Worm (Caenorhabditis elegans) whole organism, L3 larva: ENCODE data around the gene F14B8.6.

Experiments
- aly-2 ChIP-seq: fragments of 150-350 bp; optimal IDR thresholded peaks from 2 replicates; lab custom pipeline; 2014; ENCODE audit warnings: missing biosample characterization, missing genetic modification characterization
- ama-1 ChIP-seq: fragments of 150-350 bp; optimal IDR thresholded peaks from 2 replicates; lab custom pipeline; 2018
- elt-3 ChIP-seq, 3 experiments: fragments of 150-350 bp in 1 of 3; sonication (generic microtip) in 2 of 3; optimal IDR thresholded peaks; 2 replicates in 2 of 3; 4 replicates in 1 of 3; lab custom pipeline; 2014 to 2017; ENCODE audit warnings: missing biosample characterization in 3 of 3, missing genetic modification characterization in 3 of 3
- lin-39 ChIP-seq: fragments of 150-350 bp; optimal IDR thresholded peaks from 2 replicates; lab custom pipeline; 2018; ENCODE audit warnings: missing biosample characterization, missing genetic modification reagents, missing genetic modification characterization
- nhr-12 ChIP-seq: fragments of 150-350 bp; optimal IDR thresholded peaks from 2 replicates; lab custom pipeline; 2014; ENCODE audit warnings: missing biosample characterization, missing genetic modification characterization
- nhr-237 ChIP-seq: fragments of 150-350 bp; optimal IDR thresholded peaks from 2 replicates; lab custom pipeline; 2014; ENCODE audit warnings: missing biosample characterization, missing genetic modification characterization
- nhr-43 ChIP-seq: sonication (generic microtip); optimal IDR thresholded peaks from 2 replicates; lab custom pipeline; 2016; ENCODE audit warnings: mild to moderate bottlenecking, missing genetic modification characterization, missing compliant biosample characterization; ENCODE audit not compliant: poor library complexity, severe bottlenecking
- nhr-76 ChIP-seq: fragments of 150-350 bp; sonication (generic microtip); optimal IDR thresholded peaks from 5 replicates; lab custom pipeline; 2014; ENCODE audit warnings: missing biosample characterization, missing genetic modification characterization
- snpc-4 ChIP-seq: fragments of 150-350 bp; optimal IDR thresholded peaks from 2 replicates; lab custom pipeline; 2014; ENCODE audit warnings: missing biosample characterization, missing genetic modification characterization
- unc-39 ChIP-seq: sonication (generic microtip); optimal IDR thresholded peaks from 4 replicates; lab custom pipeline; 2017; ENCODE audit warnings: missing biosample characterization, missing genetic modification characterization
- unc-62 ChIP-seq: fragments of 150-350 bp; sonication (generic microtip); optimal IDR thresholded peaks from 4 replicates; lab custom pipeline; 2014; ENCODE audit warnings: missing biosample characterization, missing genetic modification reagents, missing genetic modification characterization
- ztf-11 ChIP-seq: fragments of 150-350 bp; optimal IDR thresholded peaks from 2 replicates; lab custom pipeline; 2014; ENCODE audit warnings: missing biosample characterization, missing genetic modification characterization
- ztf-4 ChIP-seq: fragments of 150-350 bp; optimal IDR thresholded peaks from 2 replicates; lab custom pipeline; 2014; ENCODE audit warnings: missing biosample characterization, missing genetic modification characterization

DNA sequence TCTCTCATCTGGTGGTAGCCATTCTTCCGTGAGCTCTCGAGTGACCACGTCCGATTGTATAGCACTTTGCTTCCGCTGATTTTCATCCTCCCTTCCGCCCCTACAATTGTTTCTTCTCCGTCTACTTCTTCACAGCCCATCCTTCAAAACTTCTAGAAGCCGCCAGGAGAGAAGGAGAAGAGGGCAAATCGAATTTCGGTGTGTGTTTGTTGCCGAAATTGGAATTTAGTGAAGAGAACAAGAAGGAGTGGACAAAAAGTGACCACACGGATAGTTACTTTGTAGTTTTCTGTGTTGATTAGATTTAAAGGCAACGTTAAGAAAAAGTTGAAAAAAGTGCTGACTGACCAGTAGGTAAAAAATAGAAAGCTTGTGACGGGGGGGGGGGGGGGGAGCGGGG is 39.2 kb downstream of the F14B8.6 start:
- TF ChIP-seq nhr-237 (tag; lab: Kevin White, UChicago) (no peak), ztf-11 (tag; lab: Kevin White, UChicago) (no peak), aly-2 (tag; lab: Kevin White, UChicago) (no peak), nhr-43 (no peak), unc-62 (GFP tag; lab: Kevin White, UChicago) (no peak), nhr-76 (tag; lab: Kevin White, UChicago) (no peak), unc-39 (tag; lab: Kevin White, UChicago) (no peak), ama-1 (lab: Kevin White, UChicago) (no peak), ztf-4 (no peak), elt-3 (tag; optimal IDR thresholded peaks at IDR 0.05; lab: Kevin White, UChicago) (no peak), snpc-4 (tag; lab: Kevin White, UChicago) (no peak), lin-39 (tag; lab: Kevin White, UChicago) (no peak), nhr-12 (tag; lab: Kevin White, UChicago) (no peak)
